ENCODE assay signal across 1 fruit fly cellular context in the genomic region with DNA sequence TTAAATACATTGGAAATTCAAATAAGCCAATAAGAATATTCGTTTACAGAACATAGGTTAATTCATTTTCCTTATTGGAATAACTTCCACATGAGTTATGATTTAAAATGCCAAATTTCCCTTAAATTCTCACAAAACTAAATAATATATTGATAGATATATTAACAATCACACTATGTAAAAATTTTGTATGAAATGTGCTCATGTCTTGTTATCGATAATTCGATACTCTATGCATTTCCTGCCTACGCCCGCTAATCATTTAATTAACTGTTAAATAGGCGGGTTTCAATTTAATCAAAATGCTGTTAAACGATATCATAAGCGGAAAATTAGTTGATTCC.
TF ChIP-seq lines count a peak whose summit lies in the region.

A gene (plus strand): TSS at position 269 of the 344 bp plus-strand sequence.

TF ChIP-seq in whole organism, embryonic, 481 proteins besides CTCF, POLR2A, EP300 and RAD21 (continued from another document):
- TF ChIP-seq chinmo (GFP tag; IDR thresholded peaks at IDR 0.05; lab: Robert Waterston, UW; ENCODE audit: partially characterized antibody) (0 out of 4 replicates have a peak, but pooled peaks have one; percentile 64), CG15514 (GFP tag; optimal IDR thresholded peaks at IDR 0.05; lab: Kevin White, UChicago) (peak; percentile 34), HLH3B (GFP tag; IDR thresholded peaks at IDR 0.05; lab: Robert Waterston, UW) (no peak), p53 (GFP tag; optimal IDR thresholded peaks at IDR 0.05; lab: Kevin White, UChicago) (no peak), ase (GFP tag; IDR thresholded peaks at IDR 0.05; lab: Robert Waterston, UW) (no peak), Dp (GFP tag; optimal IDR thresholded peaks at IDR 0.05; lab: Kevin White, UChicago) (peak; percentile 27), Bdp1 (GFP tag; optimal IDR thresholded peaks at IDR 0.05; lab: Kevin White, UChicago) (no peak), CG32772 (GFP tag; IDR thresholded peaks at IDR 0.05; lab: Robert Waterston, UW) (no peak)
TF ChIP-seq in whole organism, embryonic: peak in this region for 23.
